Worm (Caenorhabditis elegans) whole organism, L3 larva: ENCODE data around the gene D2021.4.

Experiments
- R02D3.7 ChIP-seq: fragments of 150-350 bp; optimal IDR thresholded peaks from 2 replicates; lab custom pipeline; 2014; ENCODE audit warnings: missing biosample characterization, missing genetic modification characterization
- ZK546.5 ChIP-seq: sonication (generic microtip); optimal IDR thresholded peaks from 2 replicates; lab custom pipeline; 2017; ENCODE audit warnings: missing biosample characterization, missing genetic modification characterization
- ceh-28 ChIP-seq: fragments of 150-350 bp; optimal IDR thresholded peaks from 2 replicates; lab custom pipeline; 2014; ENCODE audit warnings: missing biosample characterization, missing genetic modification reagents, missing genetic modification characterization
- ceh-82 ChIP-seq: fragments of 150-350 bp; optimal IDR thresholded peaks from 2 replicates; lab custom pipeline; 2014; ENCODE audit warnings: missing biosample characterization, missing genetic modification characterization
- ceh-9 ChIP-seq: sonication (generic microtip); optimal IDR thresholded peaks from 2 replicates; lab custom pipeline; 2018; ENCODE audit warnings: missing biosample characterization, missing genetic modification characterization
- daf-12 ChIP-seq: fragments of 150-350 bp; optimal IDR thresholded peaks from 2 replicates; lab custom pipeline; 2014; ENCODE audit warnings: missing biosample characterization, missing genetic modification reagents, missing genetic modification characterization
- egl-27 ChIP-seq: sonication (generic microtip); optimal IDR thresholded peaks from 4 replicates; lab custom pipeline; 2017; ENCODE audit warnings: missing biosample characterization, missing genetic modification reagents, missing genetic modification characterization
- egl-5 ChIP-seq: fragments of 150-350 bp; optimal IDR thresholded peaks from 2 replicates; lab custom pipeline; 2017; ENCODE audit warnings: missing biosample characterization, missing genetic modification reagents, missing genetic modification characterization, inconsistent platforms
- elt-1 ChIP-seq: fragments of 150-350 bp; optimal IDR thresholded peaks from 2 replicates; lab custom pipeline; 2014; ENCODE audit warnings: missing biosample characterization, missing genetic modification characterization
- elt-2 ChIP-seq: sonication (generic microtip); optimal IDR thresholded peaks from 2 replicates; lab custom pipeline; 2016; ENCODE audit warnings: missing genetic modification reagents, mild to moderate bottlenecking, missing genetic modification characterization, missing compliant biosample characterization
- elt-3 ChIP-seq, 3 experiments: fragments of 150-350 bp in 1 of 3; sonication (generic microtip) in 2 of 3; optimal IDR thresholded peaks; 2 replicates in 2 of 3; 4 replicates in 1 of 3; lab custom pipeline; 2014 to 2017; ENCODE audit warnings: missing biosample characterization in 3 of 3, missing genetic modification characterization in 3 of 3
- eor-1 ChIP-seq, 2 experiments: fragments of 150-350 bp; optimal IDR thresholded peaks; 2 replicates each; lab custom pipeline; 2014 to 2018; ENCODE audit warnings: missing biosample characterization in 2 of 2, missing genetic modification characterization in 2 of 2
- fkh-10 ChIP-seq: sonication (generic microtip); optimal IDR thresholded peaks from 2 replicates; lab custom pipeline; 2017; ENCODE audit warnings: missing biosample characterization, missing genetic modification reagents, missing genetic modification characterization
- fkh-2 ChIP-seq: fragments of 150-350 bp; optimal IDR thresholded peaks from 2 replicates; lab custom pipeline; 2014; ENCODE audit warnings: missing biosample characterization, missing genetic modification reagents, missing genetic modification characterization
- fos-1 ChIP-seq: fragments of 150-350 bp; optimal IDR thresholded peaks from 2 replicates; lab custom pipeline; 2014; ENCODE audit warnings: missing biosample characterization, missing genetic modification characterization
- hmg-11 ChIP-seq: sonication (generic microtip); optimal IDR thresholded peaks from 2 replicates; lab custom pipeline; 2016; ENCODE audit warnings: missing genetic modification characterization, missing compliant biosample characterization
- jun-1 ChIP-seq: fragments of 150-350 bp; optimal IDR thresholded peaks from 2 replicates; lab custom pipeline; 2014; ENCODE audit warnings: missing biosample characterization, missing genetic modification reagents, missing genetic modification characterization
- lin-15B ChIP-seq: fragments of 150-350 bp; optimal IDR thresholded peaks from 2 replicates; lab custom pipeline; 2014; ENCODE audit warnings: missing biosample characterization, missing genetic modification characterization
- lin-39 ChIP-seq: fragments of 150-350 bp; optimal IDR thresholded peaks from 2 replicates; lab custom pipeline; 2018; ENCODE audit warnings: missing biosample characterization, missing genetic modification reagents, missing genetic modification characterization
- mdl-1 ChIP-seq: fragments of 150-350 bp; optimal IDR thresholded peaks from 2 replicates; lab custom pipeline; 2014; ENCODE audit warnings: missing biosample characterization, missing genetic modification characterization
- mml-1 ChIP-seq: fragments of 150-350 bp; sonication (generic microtip); optimal IDR thresholded peaks from 3 replicates; lab custom pipeline; 2014; ENCODE audit warnings: missing biosample characterization, missing genetic modification characterization
- nfya-1 ChIP-seq: sonication (generic microtip); optimal IDR thresholded peaks from 2 replicates; lab custom pipeline; 2017; ENCODE audit warnings: missing genetic modification characterization, mild to moderate bottlenecking, missing compliant biosample characterization, antibody characterized with exemption, moderate library complexity; ENCODE audit not compliant: insufficient read depth
- nhr-11 ChIP-seq: fragments of 150-350 bp; optimal IDR thresholded peaks from 2 replicates; lab custom pipeline; 2014; ENCODE audit warnings: missing biosample characterization, missing genetic modification characterization
- nhr-12 ChIP-seq: fragments of 150-350 bp; optimal IDR thresholded peaks from 2 replicates; lab custom pipeline; 2014; ENCODE audit warnings: missing biosample characterization, missing genetic modification characterization
- nhr-23 ChIP-seq: fragments of 150-350 bp; optimal IDR thresholded peaks from 2 replicates; lab custom pipeline; 2014; ENCODE audit warnings: missing biosample characterization, missing genetic modification reagents, missing genetic modification characterization
- nhr-25 ChIP-seq: sonication (generic microtip); optimal IDR thresholded peaks from 2 replicates; lab custom pipeline; 2017; ENCODE audit warnings: missing biosample characterization, missing genetic modification characterization
- nhr-43 ChIP-seq: sonication (generic microtip); optimal IDR thresholded peaks from 2 replicates; lab custom pipeline; 2016; ENCODE audit warnings: mild to moderate bottlenecking, missing genetic modification characterization, missing compliant biosample characterization; ENCODE audit not compliant: poor library complexity, severe bottlenecking
- nhr-76 ChIP-seq: fragments of 150-350 bp; sonication (generic microtip); optimal IDR thresholded peaks from 5 replicates; lab custom pipeline; 2014; ENCODE audit warnings: missing biosample characterization, missing genetic modification characterization
- nhr-77 ChIP-seq: fragments of 150-350 bp; optimal IDR thresholded peaks from 2 replicates; lab custom pipeline; 2014; ENCODE audit warnings: missing biosample characterization, missing genetic modification characterization
- pha-4 ChIP-seq: fragments of 150-350 bp; optimal IDR thresholded peaks from 2 replicates; lab custom pipeline; 2014; ENCODE audit warnings: missing biosample characterization, missing genetic modification reagents, missing genetic modification characterization
- pqm-1 ChIP-seq: fragments of 150-350 bp; optimal IDR thresholded peaks from 2 replicates; lab custom pipeline; 2017; ENCODE audit warnings: missing biosample characterization, missing genetic modification characterization, inconsistent platforms
- sea-2 ChIP-seq: fragments of 150-350 bp; sonication (generic microtip); optimal IDR thresholded peaks from 4 replicates; lab custom pipeline; 2014; ENCODE audit warnings: missing biosample characterization, missing genetic modification reagents, missing genetic modification characterization
- skn-1 ChIP-seq: fragments of 150-350 bp; optimal IDR thresholded peaks from 2 replicates; lab custom pipeline; 2014; ENCODE audit warnings: missing biosample characterization, missing genetic modification characterization
- tbx-2 ChIP-seq: sonication (generic microtip); optimal IDR thresholded peaks from 2 replicates; lab custom pipeline; 2016; ENCODE audit warnings: mild to moderate bottlenecking, missing genetic modification characterization, missing compliant biosample characterization
- unc-39 ChIP-seq: sonication (generic microtip); optimal IDR thresholded peaks from 4 replicates; lab custom pipeline; 2017; ENCODE audit warnings: missing biosample characterization, missing genetic modification characterization
- unc-62 ChIP-seq: fragments of 150-350 bp; sonication (generic microtip); optimal IDR thresholded peaks from 4 replicates; lab custom pipeline; 2014; ENCODE audit warnings: missing biosample characterization, missing genetic modification reagents, missing genetic modification characterization
- ztf-11 ChIP-seq: fragments of 150-350 bp; optimal IDR thresholded peaks from 2 replicates; lab custom pipeline; 2014; ENCODE audit warnings: missing biosample characterization, missing genetic modification characterization
- ztf-4 ChIP-seq: fragments of 150-350 bp; optimal IDR thresholded peaks from 2 replicates; lab custom pipeline; 2014; ENCODE audit warnings: missing biosample characterization, missing genetic modification characterization

D2021.4 gene

DNA sequence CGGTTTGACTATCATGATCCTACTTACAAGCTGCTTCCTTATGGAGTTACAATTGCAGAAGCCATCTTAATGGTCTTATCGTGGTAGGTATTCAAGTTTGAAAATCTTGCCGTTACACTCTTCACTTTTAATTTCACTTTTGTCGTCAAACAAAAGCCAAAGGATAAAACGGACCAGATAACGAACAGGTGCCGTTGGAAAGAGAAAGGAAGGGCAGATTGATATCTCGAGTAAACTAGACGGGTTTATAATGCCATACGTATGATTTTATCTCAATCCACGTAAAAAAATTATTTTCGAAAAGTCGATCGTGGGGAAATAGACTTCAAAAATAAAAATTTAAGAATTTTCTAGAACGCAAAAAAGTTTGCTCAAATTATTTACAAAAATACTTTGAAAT lies 5.2 kb upstream of the D2021.4 start:
- TF ChIP-seq nhr-25 (tag; lab: Kevin White, UChicago) (peak; percentile 52), fkh-10 (GFP tag; lab: Kevin White, UChicago) (no peak), elt-1 (tag; lab: Kevin White, UChicago) (peak; percentile 83), fos-1 (no peak)
- TF ChIP-seq, all 47 proteins: peak for 2

ce11 chrX:8551687-8552327 lies 2.9 kb upstream of the D2021.4 start, which contains the start of gene dhhc-14:
Gene dhhc-14, plus strand, starts transcription at chrX:8552277.
- TF ChIP-seq pqm-1 (tag; lab: Kevin White, UChicago) (no peak), jun-1 (tag; lab: Kevin White, UChicago) (no peak), nhr-77 (tag; lab: Kevin White, UChicago) (no peak), lin-39 (tag; lab: Kevin White, UChicago) (peak; percentile 80), hmg-11 (peak; percentile 57), eor-1 (tag; optimal IDR thresholded peaks at IDR 0.05; lab: Kevin White, UChicago) (no peak), pha-4 (peak; percentile 45), mdl-1 (tag; lab: Kevin White, UChicago) (peak; percentile 13), elt-3 (tag; optimal IDR thresholded peaks at IDR 0.05; lab: Kevin White, UChicago) (no peak), nhr-23 (tag; lab: Kevin White, UChicago) (peak; percentile 3), nfya-1 (tag; lab: Kevin White, UChicago) (peak; percentile 71), lin-15B (tag; lab: Kevin White, UChicago) (peak; percentile 76), unc-62 (GFP tag; lab: Kevin White, UChicago) (no peak), mml-1 (tag; lab: Kevin White, UChicago) (no peak), skn-1 (peak; percentile 23), fkh-2 (no peak), ztf-4 (tag; lab: Kevin White, UChicago) (no peak), fos-1 (no peak), nhr-12 (tag; lab: Kevin White, UChicago) (no peak), ceh-9 (no peak)
- TF ChIP-seq, all 47 proteins: peak for 8

ce11 chrX:8550099-8550498 lies 1.2 kb upstream of the D2021.4 start:
- TF ChIP-seq hmg-11 (peak; percentile 46), ZK546.5 (tag; lab: Kevin White, UChicago) (no peak), nhr-25 (tag; lab: Kevin White, UChicago) (peak; percentile 96), elt-1 (tag; lab: Kevin White, UChicago) (peak; percentile 78), sea-2 (GFP tag; lab: Kevin White, UChicago) (no peak), unc-39 (tag; lab: Kevin White, UChicago) (no peak), lin-39 (tag; lab: Kevin White, UChicago) (no peak), fos-1 (no peak), skn-1 (peak; percentile 0), nhr-43 (peak; percentile 26), egl-27 (tag; lab: Kevin White, UChicago) (peak; percentile 24), pha-4 (peak; percentile 69), daf-12 (tag; lab: Kevin White, UChicago) (no peak), nhr-11 (tag; lab: Kevin White, UChicago) (no peak), egl-5 (tag; lab: Kevin White, UChicago) (no peak), lin-15B (tag; lab: Kevin White, UChicago) (no peak), nhr-23 (tag; lab: Kevin White, UChicago) (peak; percentile 61), tbx-2 (tag; lab: Kevin White, UChicago) (no peak), mdl-1 (tag; lab: Kevin White, UChicago) (peak; percentile 61), ztf-11 (tag; lab: Kevin White, UChicago) (no peak), ceh-82 (tag; lab: Kevin White, UChicago) (no peak), nhr-76 (no peak), unc-62 (GFP tag; lab: Kevin White, UChicago) (no peak), fkh-10 (GFP tag; lab: Kevin White, UChicago) (no peak), ztf-4 (tag; lab: Kevin White, UChicago) (no peak), elt-2 (tag; lab: Kevin White, UChicago) (peak; percentile 75), pqm-1 (tag; lab: Kevin White, UChicago) (peak; percentile 27), nfya-1 (tag; lab: Kevin White, UChicago) (peak; percentile 53), fkh-2 (no peak), ceh-28 (tag; lab: Kevin White, UChicago) (no peak), R02D3.7 (tag; lab: Kevin White, UChicago) (no peak), nhr-12 (tag; lab: Kevin White, UChicago) (no peak), mml-1 (tag; lab: Kevin White, UChicago) (peak; percentile 38), ceh-9 (no peak), eor-1 (tag; optimal IDR thresholded peaks at IDR 0.05; lab: Kevin White, UChicago) (no peak)
- TF ChIP-seq, all 47 proteins: peak for 13
